Worm (Caenorhabditis elegans) whole organism, L4/young adult: Measurements from ENCODE around the gene M02B7.7.

ENCODE experiments used
- dao-5 ChIP-seq: sonication (generic microtip); optimal IDR thresholded peaks from 2 replicates; lab custom pipeline; 2016; ENCODE audit warnings: missing genotype, missing genetic modification characterization, moderate library complexity, missing compliant biosample characterization
- him-1 ChIP-seq: sonication (generic microtip); optimal IDR thresholded peaks from 2 replicates; lab custom pipeline; 2016; ENCODE audit warnings: missing genotype, missing genetic modification reagents, missing genetic modification characterization, missing compliant biosample characterization

DNA sequence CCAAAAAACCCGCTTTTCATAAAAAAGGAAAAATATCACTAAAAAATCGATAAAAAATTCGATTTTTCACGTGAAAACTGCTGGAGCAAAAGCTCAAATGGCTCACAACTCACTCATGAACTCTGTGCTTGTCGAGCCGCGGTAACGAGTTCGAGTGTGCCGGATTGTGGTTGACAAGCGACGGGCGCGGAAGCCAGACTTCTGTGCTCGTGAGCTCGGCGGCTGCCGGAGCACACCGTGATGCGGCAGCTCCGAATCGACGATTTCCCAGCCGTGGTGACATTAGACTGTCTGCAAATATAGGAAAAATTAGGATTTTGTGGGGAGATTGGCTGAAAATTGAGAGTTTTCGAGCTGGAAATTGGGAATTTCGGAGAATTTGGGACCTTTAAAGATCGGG lies 5.8 kb upstream of the M02B7.7 start:
- TF ChIP-seq dao-5 (no peak), him-1 (no peak)
